Worm (Caenorhabditis elegans) whole organism, midembryonic: ENCODE results near the gene nduf-9.

ENCODE experiments used
- T22C8.4 ChIP-seq: fragments of 200-800 bp; sonication (Bioruptor generic); IDR thresholded peaks from 2 replicates; pipeline ENCODE4 v1.3.6; 2022; ENCODE audit warnings: missing genetic modification characterization, missing compliant biosample characterization
- cog-1 ChIP-seq: sonication (generic microtip); optimal IDR thresholded peaks from 2 replicates; lab custom pipeline; 2016; ENCODE audit warnings: missing genetic modification characterization, missing compliant biosample characterization
- flt-1 ChIP-seq: fragments of 200-800 bp; sonication (Bioruptor generic); IDR thresholded peaks from 2 replicates; pipeline ENCODE4 v1.3.6; 2022; ENCODE audit warnings: missing genetic modification characterization, missing compliant biosample characterization
- klf-2 ChIP-seq: fragments of 200-800 bp; sonication (Bioruptor generic); conservative IDR thresholded peaks from 2 replicates; pipeline ENCODE4 v1.3.6; 2022; ENCODE audit warnings: missing genetic modification reagents, missing genetic modification characterization, missing compliant biosample characterization
- med-1 ChIP-seq: sonication (generic microtip); optimal IDR thresholded peaks from 2 replicates; lab custom pipeline; 2017; ENCODE audit warnings: missing genetic modification characterization, mild to moderate bottlenecking, missing compliant biosample characterization, antibody characterized with exemption, missing genetic modification reagents; ENCODE audit not compliant: insufficient read depth
- ref-1 ChIP-seq: fragments of 200-800 bp; sonication (Bioruptor generic); conservative IDR thresholded peaks from 2 replicates; pipeline ENCODE4 v1.3.6; 2022; ENCODE audit warnings: missing genetic modification reagents, missing genetic modification characterization, missing compliant biosample characterization
- tab-1 ChIP-seq: fragments of 200-800 bp; sonication (Bioruptor generic); IDR thresholded peaks from 2 replicates; pipeline ENCODE4 v1.3.6; 2022; ENCODE audit warnings: missing genetic modification characterization, missing compliant biosample characterization
- ztf-23 ChIP-seq: fragments of 200-800 bp; sonication (Bioruptor generic); IDR thresholded peaks from 2 replicates; pipeline ENCODE4 v1.3.6; 2022; ENCODE audit warnings: missing genetic modification reagents, missing genetic modification characterization, missing compliant biosample characterization
- ztf-29 ChIP-seq: fragments of 200-800 bp; sonication (Bioruptor generic); IDR thresholded peaks from 2 replicates; pipeline ENCODE4 v1.3.6; 2022; ENCODE audit warnings: missing genetic modification reagents, missing genetic modification characterization, missing compliant biosample characterization

Gene nduf-9

DNA sequence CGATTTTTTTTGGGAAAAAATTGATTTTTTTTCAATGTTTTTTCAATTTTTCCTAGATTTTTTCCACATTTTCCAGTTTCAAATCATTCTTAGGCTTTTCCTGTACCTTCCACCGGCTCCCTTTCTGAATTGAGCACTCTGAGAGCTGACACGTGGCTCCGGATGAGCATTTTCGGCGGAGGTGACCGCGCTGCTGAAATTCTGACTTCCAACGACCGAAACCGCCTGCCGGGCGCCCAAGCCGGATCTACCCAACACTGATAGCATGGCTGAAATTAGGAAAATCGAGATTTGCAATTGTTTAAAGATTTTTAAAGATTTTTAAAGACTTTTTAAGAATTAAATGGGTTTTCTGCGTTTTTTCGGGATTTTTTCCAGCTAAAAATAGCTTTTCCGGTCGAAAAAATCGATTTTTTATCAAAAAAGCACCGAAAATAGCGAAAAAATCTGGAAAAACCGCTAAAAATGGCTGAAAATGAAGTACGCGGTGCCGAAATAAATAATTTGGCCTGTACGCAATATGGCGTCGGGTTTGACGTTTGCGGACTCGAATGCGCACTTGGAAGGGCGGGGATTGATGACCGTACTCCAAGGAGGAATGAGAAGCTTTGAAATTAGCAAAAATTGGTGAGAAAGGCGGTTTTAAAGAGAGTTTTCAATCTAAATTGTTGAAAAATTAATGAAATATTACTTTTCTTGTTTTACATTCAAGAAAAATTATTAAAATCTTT, at the start of gene nduf-9:
Gene nduf-9 (minus strand): TSS at position 269 of the 731 bp plus-strand sequence.
- TF ChIP-seq T22C8.4 (GFP tag; lab: Robert Waterston, UW) (no peak), tab-1 (GFP tag; lab: Robert Waterston, UW) (no peak), med-1 (no peak)

DNA sequence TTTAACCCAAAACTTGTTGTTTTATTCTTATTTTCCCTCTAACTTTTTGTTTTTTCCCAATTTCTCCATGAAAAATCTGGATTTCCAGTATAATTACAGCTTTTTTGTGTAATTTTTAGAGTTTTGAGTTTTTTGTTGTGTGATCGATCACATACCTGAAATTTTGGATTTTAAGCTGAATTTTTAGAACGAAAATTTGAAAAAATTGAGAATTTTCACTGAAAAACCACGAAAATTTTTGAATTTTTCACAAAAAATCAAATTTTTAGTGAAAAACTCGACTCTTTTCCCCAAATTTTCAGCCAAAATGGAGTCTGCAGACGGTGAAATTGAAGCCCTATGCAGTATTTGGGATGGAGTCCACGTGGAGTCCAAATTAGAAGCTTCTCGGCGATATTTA, 48.8 kb upstream of the nduf-9 start, which contains the start of gene Y53G8AR.5:
Gene Y53G8AR.5 (plus strand): TSS at position 301 of the 400 bp plus-strand sequence.
- TF ChIP-seq ztf-29 (GFP tag; lab: Robert Waterston, UW) (no peak), ref-1 (GFP tag; lab: Robert Waterston, UW) (no peak), ztf-23 (GFP tag; lab: Robert Waterston, UW) (no peak), tab-1 (GFP tag; lab: Robert Waterston, UW) (no peak), klf-2 (GFP tag; lab: Robert Waterston, UW) (no peak), T22C8.4 (GFP tag; lab: Robert Waterston, UW) (no peak), med-1 (no peak)

DNA sequence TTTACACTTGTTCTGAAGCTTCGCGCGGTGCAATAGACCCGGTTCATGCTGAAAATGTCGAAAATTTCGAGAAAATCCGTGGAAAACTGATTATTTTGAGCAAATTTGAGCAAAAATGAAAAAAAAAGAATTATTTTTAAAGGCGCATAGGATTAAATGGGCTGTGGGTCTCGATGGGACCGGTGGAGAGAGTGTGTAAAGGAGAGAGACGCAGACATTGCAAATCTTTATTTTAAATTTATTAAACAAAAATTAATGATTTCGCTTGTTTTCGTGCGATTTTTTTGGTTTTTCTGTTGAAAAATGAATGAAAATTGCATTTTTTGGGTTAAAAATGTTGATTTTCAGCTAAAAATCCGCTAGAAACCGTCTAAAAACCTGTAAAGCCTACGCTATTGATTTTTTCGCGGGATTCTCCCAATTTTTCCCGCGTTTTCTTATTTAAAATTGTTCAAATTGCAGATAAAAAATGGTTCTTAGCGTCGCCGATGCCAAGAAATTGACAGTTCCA, 46.0 kb upstream of the nduf-9 start, which contains the start of the genes Y53G8AR.8 and Y53G8AR.6:
Gene Y53G8AR.8 (minus strand): TSS at position 48 of the 511 bp plus-strand sequence.
Gene Y53G8AR.6 (plus strand): TSS at position 461 of the 511 bp plus-strand sequence.
- no peak for TF ChIP-seq tab-1 (GFP tag; lab: Robert Waterston, UW)
- no peak for TF ChIP-seq ref-1 (GFP tag; lab: Robert Waterston, UW)
- no peak for TF ChIP-seq T22C8.4 (GFP tag; lab: Robert Waterston, UW)
- TF ChIP-seq klf-2 (GFP tag; lab: Robert Waterston, UW): no peak
- no peak for TF ChIP-seq ztf-23 (GFP tag; lab: Robert Waterston, UW)
- TF ChIP-seq flt-1 (GFP tag; lab: Robert Waterston, UW): no peak
- no peak for TF ChIP-seq cog-1
- TF ChIP-seq med-1: no peak
- no peak for TF ChIP-seq ztf-29 (GFP tag; lab: Robert Waterston, UW)

DNA sequence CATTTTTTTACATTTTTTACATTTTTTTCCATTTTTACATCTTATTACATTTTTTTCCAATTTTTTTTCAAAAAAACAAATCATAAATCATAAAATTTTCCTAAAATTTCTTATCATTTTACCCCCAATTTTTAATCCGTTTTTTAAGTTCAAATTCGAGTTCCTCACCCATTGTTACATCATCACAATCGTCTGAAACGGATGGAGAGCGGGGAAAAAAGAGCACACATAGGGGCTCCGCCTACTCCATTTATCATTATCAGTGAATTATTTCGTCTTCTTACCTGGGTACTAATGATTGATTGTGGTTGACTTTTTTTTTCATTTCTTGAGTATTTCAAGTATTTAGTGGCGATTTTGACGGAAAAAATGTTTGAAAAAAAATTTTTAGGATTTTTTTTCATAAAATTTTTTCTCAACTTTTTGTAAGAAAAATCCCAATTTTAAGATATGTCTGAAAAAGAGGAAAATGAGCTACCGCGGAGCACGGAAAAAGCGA, 33.5 kb upstream of the nduf-9 start, which contains the start of gene mfsd-8:
Gene mfsd-8 (plus strand): TSS at position 449 of the 499 bp plus-strand sequence.
- no peak for TF ChIP-seq T22C8.4 (GFP tag; lab: Robert Waterston, UW)
- no peak for TF ChIP-seq flt-1 (GFP tag; lab: Robert Waterston, UW)
- TF ChIP-seq ref-1 (GFP tag; lab: Robert Waterston, UW): no peak
- TF ChIP-seq med-1: no peak
- no peak for TF ChIP-seq klf-2 (GFP tag; lab: Robert Waterston, UW)
- no peak for TF ChIP-seq tab-1 (GFP tag; lab: Robert Waterston, UW)
- TF ChIP-seq ztf-29 (GFP tag; lab: Robert Waterston, UW): no peak
- no peak for TF ChIP-seq cog-1
- TF ChIP-seq ztf-23 (GFP tag; lab: Robert Waterston, UW): no peak

DNA sequence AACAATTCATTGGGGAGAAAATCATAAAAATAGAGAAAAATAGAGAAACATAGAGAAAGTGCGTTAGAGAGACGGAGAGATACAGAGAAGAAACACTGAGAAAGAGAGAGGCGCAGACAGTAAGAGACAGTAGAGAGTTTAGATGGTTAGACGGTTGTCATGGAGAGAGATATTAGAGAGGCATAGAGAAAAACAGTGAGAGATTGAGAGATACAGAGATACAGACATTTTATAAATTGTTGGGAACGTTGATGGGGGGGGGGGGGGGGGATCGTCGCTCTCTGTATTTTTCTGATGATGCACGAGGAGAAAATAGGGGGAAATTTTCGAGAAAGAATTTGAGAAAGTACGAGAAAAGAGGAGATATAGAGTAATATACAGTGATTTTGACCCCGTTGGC, 30.9 kb upstream of the nduf-9 start:
- peak; percentile 55 for TF ChIP-seq cog-1
- no peak for TF ChIP-seq flt-1 (GFP tag; lab: Robert Waterston, UW)
- 0 out of 2 replicates have a peak, but pooled peaks have one; percentile 39 for TF ChIP-seq ztf-23 (GFP tag; lab: Robert Waterston, UW)
- no peak for TF ChIP-seq med-1
- no peak for TF ChIP-seq T22C8.4 (GFP tag; lab: Robert Waterston, UW)

DNA sequence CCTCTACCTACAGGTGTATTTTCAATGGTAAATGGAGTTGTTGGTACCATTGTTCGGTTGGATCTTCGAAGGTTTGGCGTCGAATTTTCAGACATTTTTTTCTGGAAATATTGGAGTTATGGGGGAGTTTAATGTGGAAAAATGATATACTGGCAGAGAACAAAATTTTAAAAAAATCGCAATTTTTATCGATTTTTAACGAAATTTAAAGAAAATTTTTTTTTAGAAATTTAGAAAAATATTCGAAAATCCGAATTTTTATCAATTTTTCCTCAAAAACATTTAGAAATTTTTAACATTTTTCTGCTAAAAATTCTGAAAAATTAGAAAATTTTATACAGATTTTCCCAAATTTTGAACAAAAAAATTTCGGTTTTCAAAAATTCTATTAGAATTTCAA, 30.2 kb upstream of the nduf-9 start, which contains the start of gene Y53G8AM.8:
Gene Y53G8AM.8 (minus strand): TSS at position 101 of the 400 bp plus-strand sequence.
- TF ChIP-seq ztf-29 (GFP tag; lab: Robert Waterston, UW) (no peak), med-1 (no peak), ztf-23 (GFP tag; lab: Robert Waterston, UW) (no peak), ref-1 (GFP tag; lab: Robert Waterston, UW) (no peak)

DNA sequence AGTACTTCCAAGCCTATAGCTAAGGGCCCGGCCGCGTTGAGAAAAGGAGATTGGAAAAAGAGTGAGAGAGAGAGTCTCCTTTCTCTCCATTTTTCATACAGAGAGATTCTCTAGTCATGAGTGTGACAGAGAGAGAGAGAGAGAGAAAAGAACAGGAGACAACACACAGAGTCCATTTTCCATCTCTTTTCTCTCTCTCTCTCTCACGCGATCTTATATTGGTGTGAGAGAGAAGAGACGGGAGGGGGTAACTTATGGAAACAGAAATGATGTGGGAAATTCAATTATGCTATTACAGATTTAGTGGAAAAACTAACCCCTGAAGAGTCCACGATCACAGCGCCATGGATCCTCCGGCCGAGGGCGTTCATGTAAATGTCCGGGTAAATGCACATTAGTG, 24.8 kb upstream of the nduf-9 start:
- no peak for TF ChIP-seq klf-2 (GFP tag; lab: Robert Waterston, UW)
- TF ChIP-seq flt-1 (GFP tag; lab: Robert Waterston, UW): no peak
- TF ChIP-seq ref-1 (GFP tag; lab: Robert Waterston, UW): no peak
- no peak for TF ChIP-seq ztf-29 (GFP tag; lab: Robert Waterston, UW)
- no peak for TF ChIP-seq cog-1
- no peak for TF ChIP-seq tab-1 (GFP tag; lab: Robert Waterston, UW)
- TF ChIP-seq ztf-23 (GFP tag; lab: Robert Waterston, UW): no peak
- TF ChIP-seq med-1: no peak
- no peak for TF ChIP-seq T22C8.4 (GFP tag; lab: Robert Waterston, UW)

DNA sequence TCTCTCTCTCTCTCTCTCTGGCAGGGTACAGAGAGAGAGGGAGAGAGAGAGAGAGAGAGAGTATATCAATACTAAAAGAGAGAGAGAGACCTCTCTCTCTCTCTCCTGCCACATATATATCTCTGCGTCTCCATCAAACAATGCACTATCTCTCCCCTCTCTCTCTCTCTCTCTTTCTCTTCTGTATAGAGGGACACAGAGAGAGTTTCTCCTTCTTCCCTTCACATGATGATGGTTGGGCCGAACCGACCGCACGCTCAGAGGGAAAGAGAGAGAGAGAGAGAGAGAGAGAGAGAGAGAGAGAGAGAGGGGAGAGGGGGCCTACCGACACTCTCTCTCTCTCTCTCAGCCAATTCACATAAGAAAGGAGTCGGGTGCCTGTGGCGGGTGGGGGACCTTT, 23.3 kb upstream of the nduf-9 start:
- TF ChIP-seq flt-1 (GFP tag; lab: Robert Waterston, UW): 0 out of 2 replicates have a peak, but pooled peaks have one; percentile 21
- peak; percentile 72 for TF ChIP-seq cog-1
- TF ChIP-seq klf-2 (GFP tag; lab: Robert Waterston, UW): no peak
- no peak for TF ChIP-seq ztf-29 (GFP tag; lab: Robert Waterston, UW)

DNA sequence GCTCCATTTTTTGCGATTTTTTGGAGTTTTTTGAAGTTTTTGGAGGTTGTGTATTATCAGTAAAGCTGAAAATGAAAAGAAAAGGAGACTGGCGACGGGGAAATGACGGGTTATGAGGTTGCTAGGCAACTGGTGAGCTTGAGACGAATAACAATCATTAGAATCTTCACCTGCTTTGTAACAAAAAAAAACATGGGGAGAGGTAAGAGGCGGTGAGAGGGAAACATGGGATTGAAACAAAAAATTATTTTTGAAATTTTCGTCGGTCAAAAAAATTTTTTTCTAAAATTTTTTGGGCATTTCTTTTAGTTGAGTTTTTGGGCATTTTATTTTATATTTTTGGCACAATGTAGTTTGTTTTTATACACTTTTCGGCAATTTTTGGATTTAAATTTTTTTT, 18.2 kb upstream of the nduf-9 start, which contains the start of gene Y53G8AM.7:
Gene Y53G8AM.7 (minus strand): TSS at position 101 of the 400 bp plus-strand sequence.
- no peak for TF ChIP-seq klf-2 (GFP tag; lab: Robert Waterston, UW)
- no peak for TF ChIP-seq T22C8.4 (GFP tag; lab: Robert Waterston, UW)
- TF ChIP-seq ztf-23 (GFP tag; lab: Robert Waterston, UW): no peak

DNA sequence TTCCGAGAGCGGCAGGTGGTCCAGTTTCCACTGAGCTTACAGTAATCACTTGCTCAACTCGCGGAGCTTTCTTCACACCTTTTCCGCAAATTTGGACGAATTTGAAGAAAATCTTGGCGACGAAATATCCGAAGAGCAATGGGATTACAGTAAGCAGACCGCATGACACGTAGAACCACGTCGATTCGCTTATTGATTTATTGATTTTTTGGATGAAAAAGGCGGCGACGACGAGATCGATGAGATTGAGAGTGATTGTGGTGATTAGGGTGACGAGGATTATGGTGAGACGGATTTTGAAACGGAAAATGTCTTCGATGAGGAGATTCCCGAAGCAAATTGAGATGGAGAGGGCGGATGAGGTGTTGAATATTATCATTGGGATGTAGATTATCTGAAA, 15.3 kb upstream of the nduf-9 start:
- TF ChIP-seq ztf-29 (GFP tag; lab: Robert Waterston, UW) (no peak), ztf-23 (GFP tag; lab: Robert Waterston, UW) (no peak), T22C8.4 (GFP tag; lab: Robert Waterston, UW) (peak; percentile 36; the same call in 1 of the 2 replicates), tab-1 (GFP tag; lab: Robert Waterston, UW) (no peak), ref-1 (GFP tag; lab: Robert Waterston, UW) (no peak), cog-1 (no peak)
